Worm (Caenorhabditis elegans) whole organism, young adult: ENCODE measurements around the gene C34H4.2.

Source experiments
- C06A6.2 ChIP-seq: fragments of 200-800 bp; sonication (Bioruptor generic); conservative IDR thresholded peaks from 2 replicates; pipeline ENCODE4 v1.3.6; 2022; ENCODE audit warnings: missing genetic modification characterization, missing compliant biosample characterization
- F10E7.11 ChIP-seq: sonication (generic microtip); optimal IDR thresholded peaks from 2 replicates; lab custom pipeline; 2017; ENCODE audit warnings: mild to moderate bottlenecking, missing genetic modification characterization, moderate library complexity, missing compliant biosample characterization
- F33H1.4 ChIP-seq: fragments of 200-800 bp; sonication (Bioruptor generic); IDR thresholded peaks from 2 replicates; pipeline ENCODE4 v1.3.6; 2022; ENCODE audit warnings: missing genetic modification reagents, missing genetic modification characterization, missing compliant biosample characterization
- F49E8.2 ChIP-seq: sonication (generic microtip); optimal IDR thresholded peaks from 3 replicates; lab custom pipeline; 2017; ENCODE audit warnings: missing genetic modification characterization, mild to moderate bottlenecking, missing compliant biosample characterization, antibody characterized with exemption, moderate library complexity; ENCODE audit not compliant: insufficient read depth
- F57A8.1 ChIP-seq: fragments of 200-800 bp; sonication (Bioruptor generic); optimal IDR thresholded peaks from 2 replicates; lab custom pipeline; 2018; ENCODE audit warnings: mild to moderate bottlenecking, missing genetic modification characterization, moderate library complexity, missing compliant biosample characterization
- F57C9.4 ChIP-seq: sonication (generic microtip); optimal IDR thresholded peaks from 2 replicates; lab custom pipeline; 2017; ENCODE audit warnings: mild to moderate bottlenecking, missing genetic modification characterization, missing compliant biosample characterization
- T07F8.4 ChIP-seq: sonication (generic microtip); optimal IDR thresholded peaks from 2 replicates; lab custom pipeline; 2016; ENCODE audit warnings: mild to moderate bottlenecking, missing genetic modification characterization, moderate library complexity, missing compliant biosample characterization
- Y53F4B.3 ChIP-seq: fragments of 200-800 bp; sonication (Bioruptor generic); IDR thresholded peaks from 2 replicates; pipeline ENCODE4 v1.3.6; 2022; ENCODE audit warnings: missing genetic modification reagents, missing genetic modification characterization, missing compliant biosample characterization
- Y56A3A.18 ChIP-seq: fragments of 200-800 bp; sonication (Bioruptor generic); IDR thresholded peaks from 2 replicates; pipeline ENCODE4 v1.3.6; 2022; ENCODE audit warnings: missing genetic modification reagents, missing genetic modification characterization, missing compliant biosample characterization
- Y67H2A.10 ChIP-seq: fragments of 200-800 bp; sonication (Bioruptor generic); conservative IDR thresholded peaks from 2 replicates; pipeline ENCODE4 v1.3.6; 2022; ENCODE audit warnings: missing genetic modification reagents, missing genetic modification characterization, missing compliant biosample characterization
- aptf-2 ChIP-seq: fragments of 200-800 bp; sonication (Bioruptor generic); conservative IDR thresholded peaks from 2 replicates; pipeline ENCODE4 v1.3.6; 2022; ENCODE audit warnings: missing genetic modification reagents, missing genetic modification characterization, missing compliant biosample characterization
- attf-5 ChIP-seq: fragments of 200-800 bp; sonication (Bioruptor generic); optimal IDR thresholded peaks from 2 replicates; lab custom pipeline; 2018; ENCODE audit warnings: mild to moderate bottlenecking, missing genetic modification characterization, missing compliant biosample characterization
- cebp-1 ChIP-seq, 2 experiments: fragments of 200-800 bp in 1 of 2; sonication (Bioruptor generic) in 1 of 2; sonication (generic microtip) in 1 of 2; IDR thresholded peaks in 1 of 2; optimal IDR thresholded peaks in 1 of 2; 2 replicates each; pipeline versions ENCODE4 v1.3.6 to Lab custom; 2017 to 2022; ENCODE audit warnings: missing compliant biosample characterization in 2 of 2, missing genetic modification characterization in 2 of 2, mild to moderate bottlenecking in 1 of 2, missing genetic modification reagents in 1 of 2, moderate library complexity in 1 of 2
- cebp-2 ChIP-seq: fragments of 200-800 bp; sonication (Bioruptor generic); IDR thresholded peaks from 2 replicates; pipeline ENCODE4 v1.3.6; 2022; ENCODE audit warnings: missing genetic modification characterization, missing compliant biosample characterization
- ceh-27 ChIP-seq: fragments of 200-800 bp; sonication (Bioruptor generic); optimal IDR thresholded peaks from 2 replicates; lab custom pipeline; 2018; ENCODE audit warnings: mild to moderate bottlenecking, missing genetic modification characterization, moderate library complexity, missing compliant biosample characterization
- die-1 ChIP-seq: sonication (generic microtip); optimal IDR thresholded peaks from 2 replicates; lab custom pipeline; 2016; ENCODE audit warnings: missing genotype, mild to moderate bottlenecking, missing genetic modification characterization, missing compliant biosample characterization
- dpl-1 ChIP-seq: fragments of 150-350 bp; optimal IDR thresholded peaks from 2 replicates; lab custom pipeline; 2014; ENCODE audit warnings: missing biosample characterization, missing genetic modification reagents, missing genetic modification characterization
- efl-1 ChIP-seq: fragments of 150-350 bp; optimal IDR thresholded peaks from 2 replicates; lab custom pipeline; 2014; ENCODE audit warnings: missing biosample characterization, missing genetic modification reagents, missing genetic modification characterization
- egl-18 ChIP-seq: fragments of 200-800 bp; sonication (Bioruptor generic); IDR thresholded peaks from 2 replicates; pipeline ENCODE4 v1.3.6; 2022; ENCODE audit warnings: missing genetic modification reagents, missing genetic modification characterization, missing compliant biosample characterization
- fkh-3 ChIP-seq: sonication (generic microtip); optimal IDR thresholded peaks from 2 replicates; lab custom pipeline; 2016; ENCODE audit warnings: mild to moderate bottlenecking, missing genetic modification characterization, missing compliant biosample characterization
- let-526 ChIP-seq: fragments of 200-800 bp; sonication (Bioruptor generic); IDR thresholded peaks from 2 replicates; pipeline ENCODE4 v1.3.6; 2022; ENCODE audit warnings: missing genetic modification reagents, missing genetic modification characterization, missing compliant biosample characterization
- lir-1 ChIP-seq: fragments of 200-800 bp; sonication (Bioruptor generic); conservative IDR thresholded peaks from 2 replicates; pipeline ENCODE4 v1.3.6; 2022; ENCODE audit warnings: missing genetic modification reagents, missing genetic modification characterization, missing compliant biosample characterization
- lsl-1 ChIP-seq: fragments of 200-800 bp; sonication (Bioruptor generic); optimal IDR thresholded peaks from 2 replicates; lab custom pipeline; 2018; ENCODE audit warnings: mild to moderate bottlenecking, missing genetic modification characterization, moderate library complexity, missing compliant biosample characterization
- madf-6 ChIP-seq: fragments of 200-800 bp; sonication (Bioruptor generic); IDR thresholded peaks from 2 replicates; pipeline ENCODE4 v1.3.6; 2022; ENCODE audit warnings: missing genetic modification reagents, missing genetic modification characterization, missing compliant biosample characterization
- mcd-1 ChIP-seq: fragments of 200-800 bp; sonication (Bioruptor generic); IDR thresholded peaks from 2 replicates; pipeline ENCODE4 v1.3.6; 2022; ENCODE audit warnings: missing genetic modification reagents, missing genetic modification characterization, missing compliant biosample characterization
- nhr-90 ChIP-seq: sonication (generic microtip); optimal IDR thresholded peaks from 2 replicates; lab custom pipeline; 2016; ENCODE audit warnings: missing genotype, mild to moderate bottlenecking, missing genetic modification characterization, missing compliant biosample characterization
- rcor-1 ChIP-seq: fragments of 200-800 bp; sonication (Bioruptor generic); IDR thresholded peaks from 2 replicates; pipeline ENCODE4 v1.3.6; 2022; ENCODE audit warnings: missing genetic modification reagents, missing genetic modification characterization, missing compliant biosample characterization
- rec-8 ChIP-seq, 2 experiments: sonication (generic microtip); optimal IDR thresholded peaks; 2 replicates each; lab custom pipeline; 2016; ENCODE audit warnings: mild to moderate bottlenecking in 2 of 2, missing genetic modification characterization in 2 of 2, missing genetic modification reagents in 2 of 2, missing genotype in 2 of 2, missing biosample characterization in 1 of 2, missing compliant biosample characterization in 1 of 2, moderate library complexity in 1 of 2
- rpc-1 ChIP-seq, 2 experiments: fragments of 150-350 bp in 1 of 2; sonication (generic microtip) in 1 of 2; optimal IDR thresholded peaks; 2 replicates each; lab custom pipeline; 2014 to 2018; ENCODE audit warnings: missing biosample characterization in 1 of 2, missing genetic modification characterization in 1 of 2, missing genetic modification reagents in 1 of 2, missing genotype in 1 of 2
- sea-2 ChIP-seq: fragments of 200-800 bp; sonication (Bioruptor generic); IDR thresholded peaks from 2 replicates; pipeline ENCODE4 v1.3.6; 2022; ENCODE audit warnings: missing genetic modification characterization, missing compliant biosample characterization
- snpc-1.3 ChIP-seq: sonication (generic microtip); optimal IDR thresholded peaks from 2 replicates; lab custom pipeline; 2017; ENCODE audit warnings: missing genetic modification characterization, mild to moderate bottlenecking, missing compliant biosample characterization, antibody characterized with exemption, moderate library complexity, missing genotype, missing genetic modification reagents; ENCODE audit not compliant: insufficient read depth
- tlf-1 ChIP-seq: fragments of 200-800 bp; sonication (Bioruptor generic); optimal IDR thresholded peaks from 2 replicates; lab custom pipeline; 2018; ENCODE audit warnings: mild to moderate bottlenecking, missing genetic modification characterization, missing compliant biosample characterization
- unc-62 ChIP-seq: fragments of 150-350 bp; optimal IDR thresholded peaks from 2 replicates; lab custom pipeline; 2014; ENCODE audit warnings: missing biosample characterization, missing genetic modification reagents, missing genetic modification characterization
- ztf-18 ChIP-seq: sonication (generic microtip); optimal IDR thresholded peaks from 2 replicates; lab custom pipeline; 2016; ENCODE audit warnings: missing genotype, mild to moderate bottlenecking, missing genetic modification characterization, missing compliant biosample characterization
- ztf-22 ChIP-seq: fragments of 200-800 bp; sonication (Bioruptor generic); optimal IDR thresholded peaks from 2 replicates; lab custom pipeline; 2018; ENCODE audit warnings: mild to moderate bottlenecking, missing genetic modification characterization, moderate library complexity, missing compliant biosample characterization

Gene C34H4.2

ce11 chrIV:1595802-1596201, 42.2 kb downstream of the C34H4.2 start, which contains the start of gene npp-8 (continued):
- TF ChIP-seq F57A8.1 (GFP tag; lab: Kevin White, UChicago), result no peak
- peak; percentile 96 for TF ChIP-seq attf-5
- peak; percentile 83 for TF ChIP-seq snpc-1.3
- TF ChIP-seq let-526 (GFP tag; lab: Robert Waterston, UW), result no peak
- peak; percentile 75; the same call in 1 of the 2 replicates for TF ChIP-seq aptf-2
- TF ChIP-seq lsl-1 (GFP tag; lab: Kevin White, UChicago), result peak; percentile 78
- TF ChIP-seq ztf-22 (GFP tag; lab: Kevin White, UChicago), result no peak
- no peak for TF ChIP-seq Y53F4B.3 (GFP tag; lab: Robert Waterston, UW)
- peak; percentile 42; the same call in 1 of the 2 replicates for TF ChIP-seq cebp-1 (GFP tag; IDR thresholded peaks at IDR 0.05; lab: Robert Waterston, UW)
- peak; percentile 80 for TF ChIP-seq cebp-1 (tag; optimal IDR thresholded peaks at IDR 0.05; lab: Kevin White, UChicago)
- peak; percentile 48 for TF ChIP-seq F10E7.11 (tag; lab: Kevin White, UChicago)
- TF ChIP-seq rec-8 (tag; optimal IDR thresholded peaks at IDR 0.05; lab: Kevin White, UChicago), result peak; percentile 14 to 56
- TF ChIP-seq efl-1 (GFP tag; lab: Kevin White, UChicago), result peak; percentile 93
- TF ChIP-seq rpc-1 (optimal IDR thresholded peaks at IDR 0.05; lab: Kevin White, UChicago), result peak; percentile 42
- no peak for TF ChIP-seq rpc-1 (tag; optimal IDR thresholded peaks at IDR 0.05; lab: Kevin White, UChicago)
- TF ChIP-seq nhr-90 (tag; lab: Kevin White, UChicago), result peak; percentile 24
- TF ChIP-seq fkh-3, result no peak
- peak; percentile 92 for TF ChIP-seq C06A6.2 (GFP tag; lab: Robert Waterston, UW)
- TF ChIP-seq tlf-1 (GFP tag; lab: Kevin White, UChicago), result peak; percentile 81
- peak; percentile 19 for TF ChIP-seq die-1 (tag; lab: Kevin White, UChicago)
- no peak for TF ChIP-seq Y56A3A.18 (GFP tag; lab: Robert Waterston, UW)
- peak; percentile 76 for TF ChIP-seq Y67H2A.10 (GFP tag; lab: Robert Waterston, UW)
- no peak; the same call in 1 of the 2 replicates for TF ChIP-seq lir-1 (GFP tag; lab: Robert Waterston, UW)
- peak; percentile 81 for TF ChIP-seq ceh-27
- no peak for TF ChIP-seq F57C9.4 (tag; lab: Kevin White, UChicago)
- peak; percentile 92 for TF ChIP-seq madf-6 (GFP tag; lab: Robert Waterston, UW)

DNA sequence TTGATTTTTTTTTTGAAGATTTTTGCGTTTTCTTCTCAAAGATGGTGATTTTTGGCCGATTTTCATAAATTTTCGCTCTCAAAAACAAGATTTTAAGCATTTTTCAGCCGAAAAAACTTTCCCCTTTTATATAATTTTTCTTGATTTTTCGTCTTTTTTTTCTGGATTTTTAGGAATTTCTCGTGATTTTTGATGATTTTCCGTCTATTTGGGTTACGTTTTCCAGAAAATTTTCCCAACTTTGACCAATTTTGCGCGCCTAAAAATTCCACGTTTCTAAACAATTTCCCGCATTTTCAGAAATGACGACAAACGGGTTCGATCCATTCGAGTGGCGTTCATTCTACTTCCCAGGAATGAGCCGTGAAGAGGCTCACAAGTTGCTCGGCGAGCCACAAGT, 43.5 kb downstream of the C34H4.2 start, which contains the start of gene ced-2:
Gene ced-2, plus strand, starts transcription at position 301 of the 400 bp plus-strand sequence.
- TF ChIP-seq attf-5 (no peak), Y53F4B.3 (GFP tag; lab: Robert Waterston, UW) (no peak), F49E8.2 (tag; lab: Kevin White, UChicago) (no peak), sea-2 (GFP tag; lab: Robert Waterston, UW) (no peak), rcor-1 (GFP tag; lab: Robert Waterston, UW) (no peak), mcd-1 (GFP tag; lab: Robert Waterston, UW) (no peak), ztf-18 (tag; lab: Kevin White, UChicago) (no peak), dpl-1 (GFP tag; lab: Kevin White, UChicago) (no peak)

DNA sequence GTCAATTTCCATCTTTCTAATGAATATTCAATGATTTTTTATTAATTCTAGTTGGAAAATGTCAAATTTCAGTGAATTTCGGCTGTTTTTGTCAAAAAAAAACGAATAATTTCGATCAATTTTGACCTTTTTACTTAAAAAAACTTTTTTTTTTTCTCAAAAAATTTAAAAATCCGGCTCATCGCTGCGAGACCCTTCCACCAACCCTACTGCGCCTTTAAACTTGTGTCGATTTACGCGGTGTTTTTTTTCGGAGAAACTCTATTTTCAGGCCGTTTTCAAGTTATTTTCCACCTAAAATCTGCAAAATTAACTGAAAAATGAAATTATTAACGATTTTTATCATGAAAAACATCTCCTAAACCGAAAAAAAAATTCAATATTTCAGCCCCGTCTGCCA, 47.2 kb downstream of the C34H4.2 start:
- TF ChIP-seq F33H1.4 (peak; percentile 67), sea-2 (GFP tag; lab: Robert Waterston, UW) (no peak)

DNA sequence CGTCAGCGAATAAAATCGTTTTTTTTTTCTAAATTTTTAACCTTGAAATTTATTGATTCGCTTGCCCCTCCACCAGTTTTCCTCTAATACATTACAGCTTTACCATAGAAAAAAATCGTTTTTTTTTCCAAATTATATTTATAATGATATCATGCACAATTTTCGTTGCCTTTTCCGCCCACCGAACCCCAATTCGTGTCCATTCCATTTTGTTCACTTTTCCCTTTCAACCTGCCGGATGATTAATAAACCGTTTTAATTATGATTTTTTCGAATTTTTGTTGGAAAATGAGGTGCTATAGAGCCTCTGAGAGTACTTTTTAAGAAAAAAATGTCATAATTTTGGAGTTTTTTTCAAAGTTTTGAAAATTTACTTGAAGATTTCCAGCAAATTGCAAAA, 47.8 kb downstream of the C34H4.2 start, which contains the start of gene set-23:
Gene set-23, plus strand, starts transcription at position 301 of the 400 bp plus-strand sequence.
- TF ChIP-seq egl-18 (no peak), let-526 (GFP tag; lab: Robert Waterston, UW) (no peak), cebp-2 (GFP tag; lab: Robert Waterston, UW) (no peak), unc-62 (no peak), T07F8.4 (tag; lab: Kevin White, UChicago) (no peak)
